Fruit fly (Drosophila melanogaster) whole organism, prepupa: ENCODE measurements around the gene CG45676.

Experiments used
- CG10631 ChIP-seq: fragments of 200-800 bp; sonication (Bioruptor generic); optimal IDR thresholded peaks from 2 replicates; lab custom pipeline; 2016; ENCODE audit warnings: missing biosample characterization, missing genetic modification characterization
- CG1621 ChIP-seq: fragments of 200-800 bp; sonication (Bioruptor generic); optimal IDR thresholded peaks from 3 replicates; lab custom pipeline; 2018; ENCODE audit warnings: missing biosample characterization, mild to moderate bottlenecking, missing genetic modification characterization
- CG16779 ChIP-seq: fragments of 200-800 bp; sonication (Bioruptor generic); optimal IDR thresholded peaks from 3 replicates; lab custom pipeline; 2017; ENCODE audit warnings: missing biosample characterization, mild to moderate bottlenecking, missing genetic modification characterization
- CG3032 ChIP-seq: fragments of 200-800 bp; optimal IDR thresholded peaks from 2 replicates; lab custom pipeline; 2019; ENCODE audit warnings: missing biosample characterization, mild to moderate bottlenecking, missing genetic modification characterization, moderate library complexity
- CG31627 ChIP-seq: fragments of 200-800 bp; sonication (Bioruptor generic); optimal IDR thresholded peaks from 3 replicates; lab custom pipeline; 2016; ENCODE audit warnings: missing biosample characterization, missing genetic modification characterization
- CG32006 ChIP-seq: fragments of 200-800 bp; sonication (Bioruptor generic); optimal IDR thresholded peaks from 3 replicates; lab custom pipeline; 2017; ENCODE audit warnings: missing biosample characterization, mild to moderate bottlenecking, missing genetic modification characterization
- CG6163 ChIP-seq: fragments of 200-800 bp; sonication (Bioruptor generic); IDR thresholded peaks from 3 replicates; pipeline ENCODE4 v1.3.6; 2022; ENCODE audit warnings: missing biosample characterization, missing genetic modification characterization
- CG7368 ChIP-seq: fragments of 200-800 bp; sonication (Bioruptor generic); optimal IDR thresholded peaks from 3 replicates; lab custom pipeline; 2016; ENCODE audit warnings: missing biosample characterization, missing genetic modification characterization
- CG8119 ChIP-seq: fragments of 200-800 bp; sonication (Bioruptor generic); IDR thresholded peaks from 3 replicates; pipeline ENCODE4 v1.3.6; 2022; ENCODE audit warnings: missing biosample characterization, missing genetic modification characterization
- CG9139 ChIP-seq: fragments of 200-800 bp; sonication (Bioruptor generic); optimal IDR thresholded peaks from 3 replicates; lab custom pipeline; 2017; ENCODE audit warnings: missing biosample characterization, mild to moderate bottlenecking, missing genetic modification characterization
- Eip78C ChIP-seq: fragments of 200-800 bp; sonication (Bioruptor generic); peaks from one replicate; lab custom pipeline; 2016; ENCODE audit warnings: missing biosample characterization, missing genetic modification characterization
- Ets21C ChIP-seq: fragments of 200-800 bp; sonication (Bioruptor generic); optimal IDR thresholded peaks from 3 replicates; lab custom pipeline; 2016; ENCODE audit warnings: missing biosample characterization, missing genetic modification characterization
- Ets96B ChIP-seq: fragments of 200-800 bp; optimal IDR thresholded peaks from 2 replicates; lab custom pipeline; 2019; ENCODE audit warnings: missing biosample characterization, mild to moderate bottlenecking, missing genetic modification characterization, moderate library complexity
- Gug ChIP-seq: fragments of 200-800 bp; sonication (Bioruptor generic); IDR thresholded peaks from 2 replicates; pipeline ENCODE4 v1.3.6; 2022; ENCODE audit warnings: missing biosample characterization, missing genetic modification characterization
- Hr38 ChIP-seq: sonication (Bioruptor generic); optimal IDR thresholded peaks from 2 replicates; lab custom pipeline; 2016; ENCODE audit warnings: missing biosample characterization, missing genetic modification characterization
- Met ChIP-seq: fragments of 200-800 bp; sonication (Bioruptor generic); optimal IDR thresholded peaks from 3 replicates; lab custom pipeline; 2016; ENCODE audit warnings: missing biosample characterization, missing genetic modification characterization
- Smox ChIP-seq: fragments of 200-800 bp; sonication (Bioruptor generic); optimal IDR thresholded peaks from 3 replicates; lab custom pipeline; 2016; ENCODE audit warnings: missing biosample characterization, missing genetic modification characterization
- Sox102F ChIP-seq: fragments of 200-800 bp; sonication (Bioruptor generic); optimal IDR thresholded peaks from 2 replicates; lab custom pipeline; 2016; ENCODE audit warnings: missing biosample characterization, mild to moderate bottlenecking, missing genetic modification characterization
- Sox14 ChIP-seq: fragments of 200-800 bp; sonication (Bioruptor generic); optimal IDR thresholded peaks from 3 replicates; lab custom pipeline; 2016; ENCODE audit warnings: missing biosample characterization, missing genetic modification characterization
- cyc ChIP-seq: fragments of 200-800 bp; sonication (Bioruptor generic); optimal IDR thresholded peaks from 3 replicates; lab custom pipeline; 2016; ENCODE audit warnings: missing biosample characterization, missing genetic modification characterization
- dac ChIP-seq: fragments of 200-800 bp; sonication (Bioruptor generic); optimal IDR thresholded peaks from 2 replicates; lab custom pipeline; 2017; ENCODE audit warnings: missing biosample characterization, mild to moderate bottlenecking, missing genetic modification characterization
- eg ChIP-seq: fragments of 200-800 bp; sonication (Bioruptor generic); IDR thresholded peaks from 3 replicates; pipeline ENCODE4 v1.3.6; 2022; ENCODE audit warnings: missing biosample characterization, missing genetic modification characterization
- esn ChIP-seq: fragments of 200-800 bp; sonication (Bioruptor generic); optimal IDR thresholded peaks from 2 replicates; lab custom pipeline; 2016; ENCODE audit warnings: missing biosample characterization, mild to moderate bottlenecking, missing genetic modification characterization, moderate library complexity
- fd59A ChIP-seq: fragments of 200-800 bp; sonication (Bioruptor generic); optimal IDR thresholded peaks from 2 replicates; lab custom pipeline; 2017; ENCODE audit warnings: missing biosample characterization, mild to moderate bottlenecking, missing genetic modification characterization, missing genetic modification reagents
- fd85E ChIP-seq: fragments of 200-800 bp; sonication (Bioruptor generic); optimal IDR thresholded peaks from 3 replicates; lab custom pipeline; 2016; ENCODE audit warnings: missing biosample characterization, missing genetic modification characterization
- fkh ChIP-seq: fragments of 200-800 bp; sonication (Bioruptor generic); optimal IDR thresholded peaks from 3 replicates; lab custom pipeline; 2017; ENCODE audit warnings: missing biosample characterization, mild to moderate bottlenecking, missing genetic modification characterization, moderate library complexity
- lz ChIP-seq: fragments of 200-800 bp; sonication (Bioruptor generic); optimal IDR thresholded peaks from 3 replicates; lab custom pipeline; 2016; ENCODE audit warnings: missing biosample characterization, missing genetic modification characterization
- pdm3 ChIP-seq: fragments of 200-800 bp; sonication (Bioruptor generic); optimal IDR thresholded peaks from 3 replicates; lab custom pipeline; 2016; ENCODE audit warnings: missing biosample characterization, missing genetic modification characterization
- svp ChIP-seq: fragments of 200-800 bp; sonication (Bioruptor generic); peaks from one replicate; lab custom pipeline; 2016; ENCODE audit warnings: missing biosample characterization, missing genetic modification characterization
- vri ChIP-seq: fragments of 200-800 bp; sonication (Bioruptor generic); optimal IDR thresholded peaks from 3 replicates; lab custom pipeline; 2016; ENCODE audit warnings: missing biosample characterization, mild to moderate bottlenecking, missing genetic modification characterization

The CG45676 gene

DNA sequence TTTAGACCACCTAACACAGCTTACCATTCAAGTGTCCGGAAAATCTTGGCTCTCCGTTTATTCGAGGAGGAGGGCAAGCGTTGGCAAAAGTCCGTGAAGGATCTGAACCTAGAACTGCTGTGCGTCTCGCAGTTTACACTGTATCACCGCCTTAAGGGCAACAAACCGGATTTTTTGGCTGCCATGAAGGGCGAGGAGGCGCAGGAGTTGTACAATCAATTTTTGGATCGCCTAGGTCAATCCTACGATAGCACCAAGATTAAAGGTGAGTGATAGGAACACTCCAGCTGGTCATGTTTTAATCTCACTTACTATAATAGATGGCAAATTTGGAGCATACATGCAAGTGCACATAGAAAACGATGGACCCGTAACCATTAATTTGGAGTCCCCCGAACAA is 11.6 kb downstream of the CG45676 start:
- TF ChIP-seq svp (GFP tag; lab: Kevin White, UChicago) (peak; percentile 88), vri (GFP tag; lab: Kevin White, UChicago) (no peak), CG8119 (GFP tag; lab: Robert Waterston, UW) (no peak), CG9139 (GFP tag; lab: Kevin White, UChicago) (no peak), Gug (GFP tag; lab: Robert Waterston, UW) (no peak), Met (GFP tag; lab: Kevin White, UChicago) (no peak)

dm6 chr3R:11431395-11431977 is 12.8 kb downstream of the CG45676 start, which contains the start of the genes RpL24-like and CG5276:
Gene RpL24-like, minus strand, starts transcription at chr3R:11431582.
Gene CG5276, plus strand, starts transcription at chr3R:11431738.
- no peak for TF ChIP-seq Ets96B (tag; lab: Kevin White, UChicago)
- TF ChIP-seq fkh (GFP tag; lab: Kevin White, UChicago) = peak; percentile 84
- TF ChIP-seq Sox14 (GFP tag; lab: Kevin White, UChicago) = peak; percentile 25

dm6 chr3R:11435537-11436234 is 17.0 kb downstream of the CG45676 start, which contains the start of the genes Exd2 and CG5281:
Gene Exd2, minus strand, starts transcription at chr3R:11435703.
Gene CG5281, plus strand, starts transcription at chr3R:11435850.
- TF ChIP-seq lz (GFP tag; lab: Kevin White, UChicago) = peak; percentile 32
- peak; percentile 62 for TF ChIP-seq esn (GFP tag; lab: Kevin White, UChicago)
- peak; percentile 91 for TF ChIP-seq CG1621 (tag; lab: Kevin White, UChicago)
- peak; percentile 55 for TF ChIP-seq CG31627 (GFP tag; lab: Kevin White, UChicago)
- no peak for TF ChIP-seq Ets21C
- TF ChIP-seq CG7368 (GFP tag; lab: Kevin White, UChicago) = no peak
- TF ChIP-seq Sox14 (GFP tag; lab: Kevin White, UChicago) = peak; percentile 89
- peak; percentile 21 for TF ChIP-seq cyc
- no peak for TF ChIP-seq Eip78C
- 0 out of 3 replicates have a peak, but pooled peaks have one; percentile 11 for TF ChIP-seq CG6163 (GFP tag; lab: Robert Waterston, UW)
- no peak for TF ChIP-seq Smox (GFP tag; lab: Kevin White, UChicago)
- peak; percentile 20 for TF ChIP-seq CG3032 (tag; lab: Kevin White, UChicago)

- no peak for TF ChIP-seq fd85E
- no peak for TF ChIP-seq Hr38
- TF ChIP-seq eg (GFP tag; lab: Robert Waterston, UW) = no peak
- no peak for TF ChIP-seq Ets21C
- TF ChIP-seq CG16779 (tag; lab: Kevin White, UChicago) = no peak
- TF ChIP-seq fkh (GFP tag; lab: Kevin White, UChicago) = peak; percentile 98
- no peak for TF ChIP-seq Met (GFP tag; lab: Kevin White, UChicago)
Measured at dm6 chr3R:11437528-11437927, 18.8 kb downstream of the CG45676 start, which contains the start of gene CG17230. Gene CG17230, plus strand, starts transcription at chr3R:11437785.

- no peak for TF ChIP-seq esn (GFP tag; lab: Kevin White, UChicago)
- TF ChIP-seq Eip78C = no peak
- TF ChIP-seq Sox102F (GFP tag; lab: Kevin White, UChicago) = no peak
- TF ChIP-seq CG32006 = no peak
- no peak for TF ChIP-seq vri (GFP tag; lab: Kevin White, UChicago)
- no peak for TF ChIP-seq lz (GFP tag; lab: Kevin White, UChicago)
- no peak for TF ChIP-seq dac (GFP tag; lab: Kevin White, UChicago)
- no peak for TF ChIP-seq pdm3
- no peak for TF ChIP-seq fd59A (GFP tag; lab: Kevin White, UChicago)
- no peak for TF ChIP-seq CG6163 (GFP tag; lab: Robert Waterston, UW)
- no peak for TF ChIP-seq CG10631 (GFP tag; lab: Kevin White, UChicago)
Measured at dm6 chr3R:11441038-11441437, 22.4 kb downstream of the CG45676 start.
